Fruit fly (Drosophila melanogaster) whole organism, prepupa: Measurements from ENCODE around the gene mRpL35.
A peak's percentile ranks its signal among the peaks of the same experiment; 100 is the strongest.

Experiments
- Blimp-1 ChIP-seq: fragments of 200-800 bp; sonication (Bioruptor generic); optimal IDR thresholded peaks from 3 replicates; lab custom pipeline; 2017; ENCODE audit warnings: missing biosample characterization, missing genetic modification characterization, mild to moderate bottlenecking, moderate library complexity, missing genetic modification reagents
- CG10631 ChIP-seq: fragments of 200-800 bp; sonication (Bioruptor generic); optimal IDR thresholded peaks from 2 replicates; lab custom pipeline; 2016; ENCODE audit warnings: missing biosample characterization, missing genetic modification characterization
- CG10669 ChIP-seq: fragments of 200-800 bp; sonication (Bioruptor generic); optimal IDR thresholded peaks from 3 replicates; lab custom pipeline; 2018; ENCODE audit warnings: missing biosample characterization, mild to moderate bottlenecking, missing genetic modification characterization, moderate library complexity
- CG11294 ChIP-seq: fragments of 200-800 bp; sonication (Bioruptor generic); IDR thresholded peaks from 2 replicates; pipeline ENCODE4 v1.3.6; 2022; ENCODE audit warnings: missing biosample characterization, missing genetic modification characterization
- CG11902 ChIP-seq: fragments of 200-800 bp; sonication (Bioruptor generic); optimal IDR thresholded peaks from 3 replicates; lab custom pipeline; 2016; ENCODE audit warnings: missing biosample characterization, missing genetic modification characterization
- CG15336 ChIP-seq: fragments of 200-800 bp; sonication (Bioruptor generic); IDR thresholded peaks from 2 replicates; pipeline ENCODE4 v1.3.6; 2022; ENCODE audit warnings: missing biosample characterization, missing genetic modification characterization
- CG1621 ChIP-seq: fragments of 200-800 bp; sonication (Bioruptor generic); optimal IDR thresholded peaks from 3 replicates; lab custom pipeline; 2018; ENCODE audit warnings: missing biosample characterization, mild to moderate bottlenecking, missing genetic modification characterization
- CG16779 ChIP-seq: fragments of 200-800 bp; sonication (Bioruptor generic); optimal IDR thresholded peaks from 3 replicates; lab custom pipeline; 2017; ENCODE audit warnings: missing biosample characterization, mild to moderate bottlenecking, missing genetic modification characterization
- CG3032 ChIP-seq: fragments of 200-800 bp; optimal IDR thresholded peaks from 2 replicates; lab custom pipeline; 2019; ENCODE audit warnings: missing biosample characterization, mild to moderate bottlenecking, missing genetic modification characterization, moderate library complexity
- CG31627 ChIP-seq: fragments of 200-800 bp; sonication (Bioruptor generic); optimal IDR thresholded peaks from 3 replicates; lab custom pipeline; 2016; ENCODE audit warnings: missing biosample characterization, missing genetic modification characterization
- CG32006 ChIP-seq: fragments of 200-800 bp; sonication (Bioruptor generic); optimal IDR thresholded peaks from 3 replicates; lab custom pipeline; 2017; ENCODE audit warnings: missing biosample characterization, mild to moderate bottlenecking, missing genetic modification characterization
- CG34406 ChIP-seq: fragments of 200-800 bp; sonication (Bioruptor generic); optimal IDR thresholded peaks from 3 replicates; lab custom pipeline; 2016; ENCODE audit warnings: missing biosample characterization, missing genetic modification characterization
- CG3919 ChIP-seq: fragments of 200-800 bp; sonication (Bioruptor generic); optimal IDR thresholded peaks from 3 replicates; lab custom pipeline; 2016; ENCODE audit warnings: missing biosample characterization, missing genetic modification characterization
- CG4318 ChIP-seq: fragments of 200-800 bp; sonication (Bioruptor generic); optimal IDR thresholded peaks from 3 replicates; lab custom pipeline; 2017; ENCODE audit warnings: missing biosample characterization, mild to moderate bottlenecking, missing genetic modification characterization
- CG6163 ChIP-seq: fragments of 200-800 bp; sonication (Bioruptor generic); IDR thresholded peaks from 3 replicates; pipeline ENCODE4 v1.3.6; 2022; ENCODE audit warnings: missing biosample characterization, missing genetic modification characterization
- CG6276 ChIP-seq: fragments of 200-800 bp; sonication (Bioruptor generic); optimal IDR thresholded peaks from 2 replicates; lab custom pipeline; 2017; ENCODE audit warnings: missing biosample characterization, mild to moderate bottlenecking, missing genetic modification characterization
- CG6792 ChIP-seq: fragments of 200-800 bp; sonication (Bioruptor generic); optimal IDR thresholded peaks from 3 replicates; lab custom pipeline; 2016; ENCODE audit warnings: missing biosample characterization, missing genetic modification characterization
- CG6808 ChIP-seq: fragments of 200-800 bp; sonication (Bioruptor generic); optimal IDR thresholded peaks from 3 replicates; lab custom pipeline; 2017; ENCODE audit warnings: missing biosample characterization, missing genetic modification characterization, mild to moderate bottlenecking, moderate library complexity, missing genetic modification reagents
- CG6854 ChIP-seq: fragments of 200-800 bp; sonication (Bioruptor generic); optimal IDR thresholded peaks from 2 replicates; lab custom pipeline; 2017; ENCODE audit warnings: missing biosample characterization, mild to moderate bottlenecking, missing genetic modification characterization
- CG7368 ChIP-seq: fragments of 200-800 bp; sonication (Bioruptor generic); optimal IDR thresholded peaks from 3 replicates; lab custom pipeline; 2016; ENCODE audit warnings: missing biosample characterization, missing genetic modification characterization
- CG8119 ChIP-seq: fragments of 200-800 bp; sonication (Bioruptor generic); IDR thresholded peaks from 3 replicates; pipeline ENCODE4 v1.3.6; 2022; ENCODE audit warnings: missing biosample characterization, missing genetic modification characterization
- CG8319 ChIP-seq: fragments of 200-800 bp; sonication (Bioruptor generic); optimal IDR thresholded peaks from 3 replicates; lab custom pipeline; 2016; ENCODE audit warnings: missing biosample characterization, missing genetic modification characterization
- CG8632 ChIP-seq: fragments of 200-800 bp; sonication (Bioruptor generic); optimal IDR thresholded peaks from 3 replicates; lab custom pipeline; 2016; ENCODE audit warnings: missing biosample characterization, missing genetic modification characterization
- Eip75B ChIP-seq: fragments of 200-800 bp; sonication (Bioruptor generic); optimal IDR thresholded peaks from 3 replicates; lab custom pipeline; 2016; ENCODE audit warnings: missing biosample characterization, missing genetic modification characterization
- Eip78C ChIP-seq: fragments of 200-800 bp; sonication (Bioruptor generic); peaks from one replicate; lab custom pipeline; 2016; ENCODE audit warnings: missing biosample characterization, missing genetic modification characterization
- Eip93F ChIP-seq: fragments of 200-800 bp; sonication (Bioruptor generic); optimal IDR thresholded peaks from 2 replicates; lab custom pipeline; 2016; ENCODE audit warnings: missing biosample characterization, mild to moderate bottlenecking, missing genetic modification characterization
- Ets21C ChIP-seq: fragments of 200-800 bp; sonication (Bioruptor generic); optimal IDR thresholded peaks from 3 replicates; lab custom pipeline; 2016; ENCODE audit warnings: missing biosample characterization, missing genetic modification characterization
- Ets96B ChIP-seq: fragments of 200-800 bp; optimal IDR thresholded peaks from 2 replicates; lab custom pipeline; 2019; ENCODE audit warnings: missing biosample characterization, mild to moderate bottlenecking, missing genetic modification characterization, moderate library complexity
- Hr39 ChIP-seq: fragments of 200-800 bp; sonication (Bioruptor generic); optimal IDR thresholded peaks from 2 replicates; lab custom pipeline; 2016; ENCODE audit warnings: missing biosample characterization, missing genetic modification characterization
- Hr4 ChIP-seq: fragments of 200-800 bp; sonication (Bioruptor generic); optimal IDR thresholded peaks from 3 replicates; lab custom pipeline; 2016; ENCODE audit warnings: missing biosample characterization, missing genetic modification characterization
- Met ChIP-seq: fragments of 200-800 bp; sonication (Bioruptor generic); optimal IDR thresholded peaks from 3 replicates; lab custom pipeline; 2016; ENCODE audit warnings: missing biosample characterization, missing genetic modification characterization
- OdsH ChIP-seq: fragments of 200-800 bp; sonication (Bioruptor generic); optimal IDR thresholded peaks from 3 replicates; lab custom pipeline; 2016; ENCODE audit warnings: missing biosample characterization, missing genetic modification characterization
- Smox ChIP-seq: fragments of 200-800 bp; sonication (Bioruptor generic); optimal IDR thresholded peaks from 3 replicates; lab custom pipeline; 2016; ENCODE audit warnings: missing biosample characterization, missing genetic modification characterization
- Sox102F ChIP-seq: fragments of 200-800 bp; sonication (Bioruptor generic); optimal IDR thresholded peaks from 2 replicates; lab custom pipeline; 2016; ENCODE audit warnings: missing biosample characterization, mild to moderate bottlenecking, missing genetic modification characterization
- Sox14 ChIP-seq: fragments of 200-800 bp; sonication (Bioruptor generic); optimal IDR thresholded peaks from 3 replicates; lab custom pipeline; 2016; ENCODE audit warnings: missing biosample characterization, missing genetic modification characterization
- achi ChIP-seq: fragments of 200-800 bp; sonication (Bioruptor generic); optimal IDR thresholded peaks from 3 replicates; lab custom pipeline; 2016; ENCODE audit warnings: missing biosample characterization, missing genetic modification characterization
- acj6 ChIP-seq: fragments of 200-800 bp; sonication (Bioruptor generic); optimal IDR thresholded peaks from 3 replicates; lab custom pipeline; 2016; ENCODE audit warnings: missing biosample characterization, missing genetic modification characterization
- cyc ChIP-seq: fragments of 200-800 bp; sonication (Bioruptor generic); optimal IDR thresholded peaks from 3 replicates; lab custom pipeline; 2016; ENCODE audit warnings: missing biosample characterization, missing genetic modification characterization
- dac ChIP-seq: fragments of 200-800 bp; sonication (Bioruptor generic); optimal IDR thresholded peaks from 2 replicates; lab custom pipeline; 2017; ENCODE audit warnings: missing biosample characterization, mild to moderate bottlenecking, missing genetic modification characterization
- dsx ChIP-seq: fragments of 200-800 bp; optimal IDR thresholded peaks from 3 replicates; lab custom pipeline; 2019; ENCODE audit warnings: missing biosample characterization, mild to moderate bottlenecking, missing genetic modification characterization, moderate library complexity; ENCODE audit not compliant: poor library complexity, severe bottlenecking
- eg ChIP-seq: fragments of 200-800 bp; sonication (Bioruptor generic); IDR thresholded peaks from 3 replicates; pipeline ENCODE4 v1.3.6; 2022; ENCODE audit warnings: missing biosample characterization, missing genetic modification characterization
- esn ChIP-seq: fragments of 200-800 bp; sonication (Bioruptor generic); optimal IDR thresholded peaks from 2 replicates; lab custom pipeline; 2016; ENCODE audit warnings: missing biosample characterization, mild to moderate bottlenecking, missing genetic modification characterization, moderate library complexity
- fd59A ChIP-seq: fragments of 200-800 bp; sonication (Bioruptor generic); optimal IDR thresholded peaks from 2 replicates; lab custom pipeline; 2017; ENCODE audit warnings: missing biosample characterization, mild to moderate bottlenecking, missing genetic modification characterization, missing genetic modification reagents
- fkh ChIP-seq: fragments of 200-800 bp; sonication (Bioruptor generic); optimal IDR thresholded peaks from 3 replicates; lab custom pipeline; 2017; ENCODE audit warnings: missing biosample characterization, mild to moderate bottlenecking, missing genetic modification characterization, moderate library complexity
- net ChIP-seq: fragments of 200-800 bp; sonication (Bioruptor generic); optimal IDR thresholded peaks from 3 replicates; lab custom pipeline; 2016; ENCODE audit warnings: missing biosample characterization, missing genetic modification characterization
- pdm3 ChIP-seq: fragments of 200-800 bp; sonication (Bioruptor generic); optimal IDR thresholded peaks from 3 replicates; lab custom pipeline; 2016; ENCODE audit warnings: missing biosample characterization, missing genetic modification characterization
- salr ChIP-seq, 2 experiments: fragments of 200-800 bp; sonication (Bioruptor generic); optimal IDR thresholded peaks; 3 replicates each; lab custom pipeline; 2016 to 2018; ENCODE audit warnings: missing biosample characterization in 2 of 2, missing genetic modification characterization in 2 of 2, mild to moderate bottlenecking in 1 of 2
- spab ChIP-seq: fragments of 200-800 bp; sonication (Bioruptor generic); optimal IDR thresholded peaks from 2 replicates; lab custom pipeline; 2017; ENCODE audit warnings: missing biosample characterization, mild to moderate bottlenecking, missing genetic modification characterization, missing genetic modification reagents
- ss ChIP-seq, 2 experiments: fragments of 200-800 bp; sonication (Bioruptor generic); optimal IDR thresholded peaks; 2 replicates in 1 of 2; 3 replicates in 1 of 2; lab custom pipeline; 2017 to 2018; ENCODE audit warnings: mild to moderate bottlenecking in 2 of 2, missing biosample characterization in 2 of 2, missing genetic modification characterization in 2 of 2, moderate library complexity in 1 of 2
- svp ChIP-seq: fragments of 200-800 bp; sonication (Bioruptor generic); peaks from one replicate; lab custom pipeline; 2016; ENCODE audit warnings: missing biosample characterization, missing genetic modification characterization
- topi ChIP-seq: fragments of 200-800 bp; sonication (Bioruptor generic); optimal IDR thresholded peaks from 3 replicates; lab custom pipeline; 2016; ENCODE audit warnings: missing biosample characterization, missing genetic modification characterization
- vri ChIP-seq: fragments of 200-800 bp; sonication (Bioruptor generic); optimal IDR thresholded peaks from 3 replicates; lab custom pipeline; 2016; ENCODE audit warnings: missing biosample characterization, mild to moderate bottlenecking, missing genetic modification characterization

Gene mRpL35

dm6 chr3R:22023041-22023626 lies at the start of gene mRpL35, which contains the start of gene Mitofilin:
Gene mRpL35, plus strand, starts transcription at chr3R:22023527.
Gene Mitofilin, minus strand, starts transcription at chr3R:22023335.
- TF ChIP-seq CG8119 (no peak), Sox14 (GFP tag; lab: Kevin White, UChicago) (peak; percentile 36), CG3919 (GFP tag; lab: Kevin White, UChicago) (peak; percentile 37), spab (GFP tag; lab: Kevin White, UChicago) (no peak), CG6792 (peak; percentile 2), Hr4 (GFP tag; lab: Kevin White, UChicago) (no peak), CG8632 (GFP tag; lab: Kevin White, UChicago) (no peak), CG6163 (GFP tag; lab: Robert Waterston, UW) (peak; percentile 28; the same call in 1 of the 3 replicates), net (GFP tag; lab: Kevin White, UChicago) (no peak), CG16779 (tag; lab: Kevin White, UChicago) (no peak), CG6276 (GFP tag; lab: Kevin White, UChicago) (no peak), CG11294 (GFP tag; lab: Robert Waterston, UW) (no peak; the same call in 1 of the 2 replicates), dsx (no peak), Blimp-1 (GFP tag; lab: Kevin White, UChicago) (no peak), CG8319 (GFP tag; lab: Kevin White, UChicago) (no peak), acj6 (GFP tag; lab: Kevin White, UChicago) (peak; percentile 38), esn (GFP tag; lab: Kevin White, UChicago) (peak; percentile 63), CG11902 (peak; percentile 13), Smox (GFP tag; lab: Kevin White, UChicago) (no peak), Met (GFP tag; lab: Kevin White, UChicago) (no peak), fd59A (GFP tag; lab: Kevin White, UChicago) (no peak), CG1621 (tag; lab: Kevin White, UChicago) (no peak), CG4318 (GFP tag; lab: Kevin White, UChicago) (no peak), Eip75B (GFP tag; lab: Kevin White, UChicago) (peak; percentile 47), CG7368 (GFP tag; lab: Kevin White, UChicago) (no peak), vri (GFP tag; lab: Kevin White, UChicago) (peak; percentile 57), ss (GFP tag; optimal IDR thresholded peaks at IDR 0.05; lab: Kevin White, UChicago) (peak in 1 of 2 experiments; percentile 15), Eip78C (GFP tag; lab: Kevin White, UChicago) (peak; percentile 69), CG10631 (GFP tag; lab: Kevin White, UChicago) (peak; percentile 70), CG15336 (no peak), svp (GFP tag; lab: Kevin White, UChicago) (peak; percentile 92), CG34406 (no peak), cyc (peak; percentile 53), CG6808 (peak; percentile 20), CG31627 (GFP tag; lab: Kevin White, UChicago) (peak; percentile 68), pdm3 (GFP tag; lab: Kevin White, UChicago) (no peak), topi (peak; percentile 39), Ets21C (GFP tag; lab: Kevin White, UChicago) (peak; percentile 6), CG6854 (no peak), eg (GFP tag; lab: Robert Waterston, UW) (no peak), fkh (GFP tag; lab: Kevin White, UChicago) (no peak), salr (GFP tag; optimal IDR thresholded peaks at IDR 0.05; lab: Kevin White, UChicago) (no peak), Eip93F (GFP tag; lab: Kevin White, UChicago) (no peak), dac (peak; percentile 3), Hr39 (GFP tag; lab: Kevin White, UChicago) (peak; percentile 66), CG10669 (GFP tag; lab: Kevin White, UChicago) (no peak), CG3032 (tag; lab: Kevin White, UChicago) (peak; percentile 49), Sox102F (GFP tag; lab: Kevin White, UChicago) (no peak), Ets96B (tag; lab: Kevin White, UChicago) (peak; percentile 23), achi (GFP tag; lab: Kevin White, UChicago) (peak; percentile 38), CG32006 (GFP tag; lab: Kevin White, UChicago) (no peak), OdsH (peak; percentile 50)
